Worm (Caenorhabditis elegans) whole organism, young adult: ENCODE measurements around the gene madf-3.

Experiments
- B0035.1 ChIP-seq: sonication (generic microtip); optimal IDR thresholded peaks from 2 replicates; lab custom pipeline; 2016; ENCODE audit warnings: missing genetic modification characterization, mild to moderate bottlenecking, missing compliant biosample characterization, missing genotype, missing genetic modification reagents
- C06A6.2 ChIP-seq: fragments of 200-800 bp; sonication (Bioruptor generic); conservative IDR thresholded peaks from 2 replicates; pipeline ENCODE4 v1.3.6; 2022; ENCODE audit warnings: missing genetic modification characterization, missing compliant biosample characterization
- D2030.7 ChIP-seq: fragments of 200-800 bp; sonication (Bioruptor generic); IDR thresholded peaks from 2 replicates; pipeline ENCODE4 v1.3.6; 2022; ENCODE audit warnings: missing genetic modification reagents, missing genetic modification characterization, missing compliant biosample characterization
- F23B12.7 ChIP-seq: sonication (generic microtip); optimal IDR thresholded peaks from 2 replicates; lab custom pipeline; 2017; ENCODE audit warnings: missing genetic modification characterization, mild to moderate bottlenecking, missing compliant biosample characterization, antibody characterized with exemption, moderate library complexity; ENCODE audit not compliant: insufficient read depth
- F55B11.4 ChIP-seq: sonication (generic microtip); optimal IDR thresholded peaks from 2 replicates; lab custom pipeline; 2016; ENCODE audit warnings: missing compliant biosample characterization, missing genetic modification characterization, borderline replicate concordance; ENCODE audit not compliant: insufficient read depth
- F57C9.4 ChIP-seq: sonication (generic microtip); optimal IDR thresholded peaks from 2 replicates; lab custom pipeline; 2017; ENCODE audit warnings: mild to moderate bottlenecking, missing genetic modification characterization, missing compliant biosample characterization
- K12H6.12 ChIP-seq: fragments of 200-800 bp; sonication (Bioruptor generic); optimal IDR thresholded peaks from 2 replicates; lab custom pipeline; 2018; ENCODE audit warnings: mild to moderate bottlenecking, missing genetic modification characterization, missing compliant biosample characterization
- Y79H2A.3 ChIP-seq: fragments of 200-800 bp; sonication (Bioruptor generic); conservative IDR thresholded peaks from 2 replicates; pipeline ENCODE4 v1.3.6; 2022; ENCODE audit warnings: missing genetic modification reagents, missing genetic modification characterization, missing compliant biosample characterization
- Y95B8A.8 ChIP-seq: fragments of 200-800 bp; sonication (Bioruptor generic); IDR thresholded peaks from 2 replicates; pipeline ENCODE4 v1.3.6; 2022; ENCODE audit warnings: missing genetic modification reagents, missing genetic modification characterization, missing compliant biosample characterization
- ama-1 ChIP-seq, 3 experiments: fragments of 150-350 bp in 1 of 3; sonication (generic microtip) in 2 of 3; optimal IDR thresholded peaks; 2 replicates each; lab custom pipeline; 2014 to 2018; ENCODE audit warnings: missing biosample characterization in 2 of 3, missing genetic modification characterization in 2 of 3, missing genetic modification reagents in 2 of 3
- aptf-2 ChIP-seq: fragments of 200-800 bp; sonication (Bioruptor generic); conservative IDR thresholded peaks from 2 replicates; pipeline ENCODE4 v1.3.6; 2022; ENCODE audit warnings: missing genetic modification reagents, missing genetic modification characterization, missing compliant biosample characterization
- bed-1 ChIP-seq: fragments of 200-800 bp; sonication (Bioruptor generic); IDR thresholded peaks from 2 replicates; pipeline ENCODE4 v1.3.6; 2022; ENCODE audit warnings: missing genetic modification reagents, missing genetic modification characterization, missing compliant biosample characterization
- ceh-27 ChIP-seq: fragments of 200-800 bp; sonication (Bioruptor generic); optimal IDR thresholded peaks from 2 replicates; lab custom pipeline; 2018; ENCODE audit warnings: mild to moderate bottlenecking, missing genetic modification characterization, moderate library complexity, missing compliant biosample characterization
- ceh-58 ChIP-seq: fragments of 200-800 bp; sonication (Bioruptor generic); IDR thresholded peaks from 2 replicates; pipeline ENCODE4 v1.3.6; 2022; ENCODE audit warnings: missing genetic modification characterization, missing compliant biosample characterization
- chd-7 ChIP-seq: sonication (generic microtip); optimal IDR thresholded peaks from 2 replicates; lab custom pipeline; 2016; ENCODE audit warnings: mild to moderate bottlenecking, missing genetic modification characterization, moderate library complexity, missing compliant biosample characterization
- die-1 ChIP-seq: sonication (generic microtip); optimal IDR thresholded peaks from 2 replicates; lab custom pipeline; 2016; ENCODE audit warnings: missing genotype, mild to moderate bottlenecking, missing genetic modification characterization, missing compliant biosample characterization
- dpff-1 ChIP-seq: sonication (generic microtip); optimal IDR thresholded peaks from 2 replicates; lab custom pipeline; 2017; ENCODE audit warnings: mild to moderate bottlenecking, missing genetic modification characterization, missing compliant biosample characterization
- efl-1 ChIP-seq: fragments of 150-350 bp; optimal IDR thresholded peaks from 2 replicates; lab custom pipeline; 2014; ENCODE audit warnings: missing biosample characterization, missing genetic modification reagents, missing genetic modification characterization
- egrh-3 ChIP-seq: fragments of 200-800 bp; sonication (Bioruptor generic); IDR thresholded peaks from 2 replicates; pipeline ENCODE4 v1.3.6; 2022; ENCODE audit warnings: missing genetic modification reagents, missing genetic modification characterization, missing compliant biosample characterization
- ekl-4 ChIP-seq: fragments of 200-800 bp; sonication (Bioruptor generic); IDR thresholded peaks from 2 replicates; pipeline ENCODE4 v1.3.6; 2022; ENCODE audit warnings: missing genetic modification reagents, missing genetic modification characterization, missing compliant biosample characterization
- ets-4 ChIP-seq: fragments of 200-800 bp; sonication (Bioruptor generic); optimal IDR thresholded peaks from 2 replicates; lab custom pipeline; 2018; ENCODE audit warnings: mild to moderate bottlenecking, missing genetic modification characterization, missing compliant biosample characterization
- him-1 ChIP-seq: sonication (generic microtip); optimal IDR thresholded peaks from 2 replicates; lab custom pipeline; 2016; ENCODE audit warnings: missing genotype, missing genetic modification reagents, missing genetic modification characterization, missing compliant biosample characterization
- hlh-26 ChIP-seq: fragments of 200-800 bp; sonication (Bioruptor generic); conservative IDR thresholded peaks from 2 replicates; pipeline ENCODE4 v1.3.6; 2022; ENCODE audit warnings: missing genetic modification reagents, missing genetic modification characterization, missing compliant biosample characterization
- hmg-20 ChIP-seq: fragments of 200-800 bp; sonication (Bioruptor generic); IDR thresholded peaks from 2 replicates; pipeline ENCODE4 v1.3.6; 2022; ENCODE audit warnings: missing genetic modification reagents, missing genetic modification characterization, missing compliant biosample characterization
- hsf-1 ChIP-seq: fragments of 200-800 bp; sonication (Bioruptor generic); IDR thresholded peaks from 2 replicates; pipeline ENCODE4 v1.3.6; 2022; ENCODE audit warnings: missing genetic modification reagents, missing genetic modification characterization, missing compliant biosample characterization
- lag-1 ChIP-seq: fragments of 200-800 bp; sonication (Bioruptor generic); IDR thresholded peaks from 2 replicates; pipeline ENCODE4 v1.3.6; 2022; ENCODE audit warnings: missing genetic modification reagents, missing genetic modification characterization, missing compliant biosample characterization
- let-526 ChIP-seq: fragments of 200-800 bp; sonication (Bioruptor generic); IDR thresholded peaks from 2 replicates; pipeline ENCODE4 v1.3.6; 2022; ENCODE audit warnings: missing genetic modification reagents, missing genetic modification characterization, missing compliant biosample characterization
- let-607 ChIP-seq, 2 experiments: fragments of 200-800 bp in 1 of 2; sonication (Bioruptor generic) in 1 of 2; sonication (generic microtip) in 1 of 2; optimal IDR thresholded peaks; 2 replicates each; lab custom pipeline; 2016 to 2018; ENCODE audit warnings: mild to moderate bottlenecking in 2 of 2, missing compliant biosample characterization in 2 of 2, missing genetic modification characterization in 2 of 2, moderate library complexity in 2 of 2, missing genotype in 1 of 2
- lsl-1 ChIP-seq: fragments of 200-800 bp; sonication (Bioruptor generic); optimal IDR thresholded peaks from 2 replicates; lab custom pipeline; 2018; ENCODE audit warnings: mild to moderate bottlenecking, missing genetic modification characterization, moderate library complexity, missing compliant biosample characterization
- madf-3 ChIP-seq: fragments of 200-800 bp; sonication (Bioruptor generic); IDR thresholded peaks from 2 replicates; pipeline ENCODE4 v1.3.6; 2022; ENCODE audit warnings: missing genetic modification reagents, missing genetic modification characterization, missing compliant biosample characterization
- mcd-1 ChIP-seq: fragments of 200-800 bp; sonication (Bioruptor generic); IDR thresholded peaks from 2 replicates; pipeline ENCODE4 v1.3.6; 2022; ENCODE audit warnings: missing genetic modification reagents, missing genetic modification characterization, missing compliant biosample characterization
- mel-28 ChIP-seq: sonication (generic microtip); optimal IDR thresholded peaks from 2 replicates; lab custom pipeline; 2016; ENCODE audit warnings: borderline replicate concordance, mild to moderate bottlenecking, missing genetic modification characterization, missing compliant biosample characterization
- mes-4 ChIP-seq: sonication (generic microtip); optimal IDR thresholded peaks from 2 replicates; lab custom pipeline; 2016; ENCODE audit warnings: missing genotype, missing genetic modification characterization, missing compliant biosample characterization
- mxl-1 ChIP-seq: sonication (generic microtip); optimal IDR thresholded peaks from 2 replicates; lab custom pipeline; 2016; ENCODE audit warnings: missing genetic modification characterization, missing compliant biosample characterization
- nhr-80 ChIP-seq: sonication (generic microtip); optimal IDR thresholded peaks from 2 replicates; lab custom pipeline; 2016; ENCODE audit warnings: missing genetic modification characterization, missing compliant biosample characterization
- nhr-90 ChIP-seq: sonication (generic microtip); optimal IDR thresholded peaks from 2 replicates; lab custom pipeline; 2016; ENCODE audit warnings: missing genotype, mild to moderate bottlenecking, missing genetic modification characterization, missing compliant biosample characterization
- pha-4 ChIP-seq: fragments of 150-350 bp; sonication (generic microtip); optimal IDR thresholded peaks from 2 replicates; lab custom pipeline; 2014; ENCODE audit warnings: missing biosample characterization, missing genetic modification reagents, missing genetic modification characterization
- rec-8 ChIP-seq, 2 experiments: sonication (generic microtip); optimal IDR thresholded peaks; 2 replicates each; lab custom pipeline; 2016; ENCODE audit warnings: mild to moderate bottlenecking in 2 of 2, missing genetic modification characterization in 2 of 2, missing genetic modification reagents in 2 of 2, missing genotype in 2 of 2, missing biosample characterization in 1 of 2, missing compliant biosample characterization in 1 of 2, moderate library complexity in 1 of 2
- sptf-2 ChIP-seq: fragments of 200-800 bp; sonication (Bioruptor generic); optimal IDR thresholded peaks from 2 replicates; lab custom pipeline; 2018; ENCODE audit warnings: mild to moderate bottlenecking, missing genetic modification characterization, missing compliant biosample characterization
- tbx-9 ChIP-seq: sonication (generic microtip); optimal IDR thresholded peaks from 2 replicates; lab custom pipeline; 2016; ENCODE audit warnings: borderline replicate concordance, missing genetic modification characterization, inconsistent platforms, missing compliant biosample characterization
- tlf-1 ChIP-seq: fragments of 200-800 bp; sonication (Bioruptor generic); optimal IDR thresholded peaks from 2 replicates; lab custom pipeline; 2018; ENCODE audit warnings: mild to moderate bottlenecking, missing genetic modification characterization, missing compliant biosample characterization
- xnd-1 ChIP-seq: sonication (generic microtip); optimal IDR thresholded peaks from 2 replicates; lab custom pipeline; 2016; ENCODE audit warnings: missing genotype, missing genetic modification reagents, missing genetic modification characterization, missing compliant biosample characterization
- zim-3 ChIP-seq: sonication (generic microtip); optimal IDR thresholded peaks from 2 replicates; lab custom pipeline; 2017; ENCODE audit warnings: mild to moderate bottlenecking, missing genetic modification characterization, moderate library complexity, missing compliant biosample characterization
- ztf-18 ChIP-seq: sonication (generic microtip); optimal IDR thresholded peaks from 2 replicates; lab custom pipeline; 2016; ENCODE audit warnings: missing genotype, mild to moderate bottlenecking, missing genetic modification characterization, missing compliant biosample characterization
- ztf-22 ChIP-seq: fragments of 200-800 bp; sonication (Bioruptor generic); optimal IDR thresholded peaks from 2 replicates; lab custom pipeline; 2018; ENCODE audit warnings: mild to moderate bottlenecking, missing genetic modification characterization, moderate library complexity, missing compliant biosample characterization
- ztf-3 ChIP-seq: fragments of 200-800 bp; sonication (Bioruptor generic); optimal IDR thresholded peaks from 2 replicates; lab custom pipeline; 2018; ENCODE audit warnings: mild to moderate bottlenecking, missing genetic modification characterization, missing compliant biosample characterization

madf-3 gene

ce11 chrII:4376295-4377172 is 42.0 kb downstream of the madf-3 start, which contains the start of gene ntl-2:
TSS of gene ntl-2 (minus strand) at chrII:4376465.
- peak; percentile 98 for TF ChIP-seq K12H6.12
- peak; percentile 70; the same call in 1 of the 2 replicates for TF ChIP-seq Y95B8A.8 (GFP tag; lab: Robert Waterston, UW)
- peak; percentile 97 for TF ChIP-seq chd-7
- TF ChIP-seq tlf-1 (GFP tag; lab: Kevin White, UChicago): peak; percentile 87
- peak; percentile 97 for TF ChIP-seq mcd-1
- TF ChIP-seq madf-3 (GFP tag; lab: Robert Waterston, UW): no peak
- TF ChIP-seq hsf-1 (GFP tag; lab: Robert Waterston, UW): peak; percentile 63; the same call in 1 of the 2 replicates
- peak; percentile 100 for TF ChIP-seq ceh-27 (GFP tag; lab: Kevin White, UChicago)
- TF ChIP-seq tbx-9: no peak
- peak; percentile 86 for TF ChIP-seq ets-4 (GFP tag; lab: Kevin White, UChicago)
- TF ChIP-seq die-1 (tag; lab: Kevin White, UChicago): no peak
- peak; percentile 29 for TF ChIP-seq efl-1
- TF ChIP-seq F23B12.7 (tag; lab: Kevin White, UChicago): peak; percentile 65
- no peak for TF ChIP-seq B0035.1 (tag; lab: Kevin White, UChicago)
- TF ChIP-seq Y79H2A.3 (GFP tag; lab: Robert Waterston, UW): no peak
- TF ChIP-seq ekl-4 (GFP tag; lab: Robert Waterston, UW): peak; percentile 94
- TF ChIP-seq C06A6.2 (GFP tag; lab: Robert Waterston, UW): peak; percentile 81
- no peak for TF ChIP-seq hlh-26 (GFP tag; lab: Robert Waterston, UW)
- TF ChIP-seq pha-4 (tag; lab: Kevin White, UChicago): peak; percentile 15
- no peak for TF ChIP-seq mxl-1 (tag; lab: Kevin White, UChicago)
- TF ChIP-seq F55B11.4: no peak
- TF ChIP-seq let-526: peak; percentile 89
- TF ChIP-seq mes-4 (tag; lab: Kevin White, UChicago): no peak
- TF ChIP-seq ama-1 (optimal IDR thresholded peaks at IDR 0.05; lab: Kevin White, UChicago): no peak
- TF ChIP-seq ama-1 (GFP tag; optimal IDR thresholded peaks at IDR 0.05; lab: Kevin White, UChicago): no peak
- peak; percentile 59 for TF ChIP-seq lsl-1 (GFP tag; lab: Kevin White, UChicago)
- TF ChIP-seq let-607 (tag; optimal IDR thresholded peaks at IDR 0.05; lab: Kevin White, UChicago): peak; percentile 75 to 81
- TF ChIP-seq zim-3 (tag; lab: Kevin White, UChicago): peak; percentile 65
- TF ChIP-seq him-1 (tag; lab: Kevin White, UChicago): no peak
- peak; percentile 87 for TF ChIP-seq ztf-3 (GFP tag; lab: Kevin White, UChicago)
- no peak for TF ChIP-seq rec-8 (tag; optimal IDR thresholded peaks at IDR 0.05; lab: Kevin White, UChicago)
- no peak for TF ChIP-seq bed-1
- TF ChIP-seq aptf-2 (GFP tag; lab: Robert Waterston, UW): no peak
- TF ChIP-seq hmg-20 (GFP tag; lab: Robert Waterston, UW): no peak; the same call in 1 of the 2 replicates
- TF ChIP-seq sptf-2 (GFP tag; lab: Kevin White, UChicago): peak; percentile 59
- TF ChIP-seq nhr-80 (tag; lab: Kevin White, UChicago): peak; percentile 94
- TF ChIP-seq xnd-1 (tag; lab: Kevin White, UChicago): no peak
- peak; percentile 2 for TF ChIP-seq ztf-18 (tag; lab: Kevin White, UChicago)
- no peak for TF ChIP-seq dpff-1 (tag; lab: Kevin White, UChicago)
- no peak for TF ChIP-seq ceh-58
- TF ChIP-seq egrh-3 (GFP tag; lab: Robert Waterston, UW): peak; percentile 100
- 0 out of 2 replicates have a peak, but pooled peaks have one; percentile 10 for TF ChIP-seq D2030.7
- TF ChIP-seq ztf-22 (GFP tag; lab: Kevin White, UChicago): peak; percentile 73
- TF ChIP-seq lag-1 (GFP tag; lab: Robert Waterston, UW): no peak
- peak; percentile 59 for TF ChIP-seq mel-28 (tag; lab: Kevin White, UChicago)
- TF ChIP-seq nhr-90: no peak
- peak; percentile 56 for TF ChIP-seq F57C9.4 (tag; lab: Kevin White, UChicago)
